Fruit fly (Drosophila melanogaster): Measurements from ENCODE around the gene tos.

tos gene

DNA sequence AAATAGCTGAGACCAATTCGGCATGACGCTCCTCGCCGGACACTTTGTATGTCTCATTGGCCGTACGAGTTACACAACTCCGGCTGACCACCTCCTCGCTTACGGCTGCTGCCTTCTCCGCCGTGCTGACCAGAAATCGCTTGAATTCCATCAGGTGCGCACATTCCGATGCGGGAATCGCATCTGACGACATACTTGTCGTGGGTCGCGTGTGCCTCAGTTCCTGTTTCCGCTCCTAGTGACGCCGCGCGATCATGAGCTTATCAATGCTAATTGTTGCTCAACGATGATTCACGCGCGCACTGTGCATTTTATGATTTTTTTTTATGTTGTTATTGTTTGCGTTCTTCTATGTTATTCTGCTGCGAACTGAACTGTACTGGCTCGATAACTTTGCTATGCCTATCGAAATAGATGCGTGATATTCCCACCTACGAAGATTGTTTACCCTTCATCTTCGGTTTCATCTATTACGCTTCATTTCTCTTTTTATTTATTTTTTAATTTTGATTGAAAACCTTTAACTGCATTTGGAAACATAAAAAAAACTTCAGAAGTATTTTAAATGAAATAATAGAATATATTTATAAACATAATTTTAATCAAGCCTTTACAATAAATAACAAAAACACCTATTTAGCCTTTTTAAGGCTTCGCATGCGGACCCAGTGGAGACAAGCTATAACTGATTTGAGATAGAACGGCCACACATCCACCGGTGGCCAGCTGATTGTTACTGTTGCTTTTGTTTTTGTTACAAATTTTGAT lies 21.0 kb upstream of the tos start, which contains the start of the genes CG10376 and CG10343 (continued):
- peak; percentile 22 for TF ChIP-seq hkb (optimal IDR thresholded peaks at IDR 0.05)
- peak; percentile 71 for TF ChIP-seq hkb (GFP tag; IDR thresholded peaks at IDR 0.05)
- no peak for TF ChIP-seq CG34224 (GFP tag; IDR thresholded peaks at IDR 0.05; ENCODE audit: partially characterized antibody)
- peak; percentile 92 for TF ChIP-seq dmrt99B (tag; optimal IDR thresholded peaks at IDR 0.05)
- no peak for TF ChIP-seq h (optimal IDR thresholded peaks at IDR 0.05)
- TF ChIP-seq CG15601 (tag; optimal IDR thresholded peaks at IDR 0.05): peak; percentile 91
- TF ChIP-seq hbn (GFP tag; IDR thresholded peaks at IDR 0.05; ENCODE audit: partially characterized antibody): no peak
- no peak for TF ChIP-seq ara (GFP tag; IDR thresholded peaks at IDR 0.05)
- peak; percentile 88 for TF ChIP-seq CG18599 (GFP tag; optimal IDR thresholded peaks at IDR 0.05)
- peak; percentile 60 for TF ChIP-seq CG3838 (GFP tag; optimal IDR thresholded peaks at IDR 0.05)
- TF ChIP-seq ind (GFP tag; optimal IDR thresholded peaks at IDR 0.05): peak; percentile 86
- TF ChIP-seq CG16815 (GFP tag; optimal IDR thresholded peaks at IDR 0.05): peak; percentile 91
- peak; percentile 51 for TF ChIP-seq Atf3 (GFP tag; optimal IDR thresholded peaks at IDR 0.05)
- peak; percentile 62; the same call in 1 of the 3 replicates for TF ChIP-seq so (GFP tag; IDR thresholded peaks at IDR 0.05)
- TF ChIP-seq cwo (GFP tag; optimal IDR thresholded peaks at IDR 0.05): peak; percentile 28
- TF ChIP-seq Dbx (GFP tag; IDR thresholded peaks at IDR 0.05): peak; percentile 90
- peak; percentile 68 for TF ChIP-seq CG6683 (GFP tag; optimal IDR thresholded peaks at IDR 0.05)
- peak; percentile 42 for TF ChIP-seq CG8359 (GFP tag; optimal IDR thresholded peaks at IDR 0.05; ENCODE audit: borderline replicate concordance)
- TF ChIP-seq psq (GFP tag; optimal IDR thresholded peaks at IDR 0.05): peak; percentile 86
- peak; percentile 83 for TF ChIP-seq CG12155 (GFP tag; optimal IDR thresholded peaks at IDR 0.05)
- peak in 1 of 3 experiments; percentile 54 for TF ChIP-seq Stat92E (GFP tag; optimal IDR thresholded peaks at IDR 0.05)
- no peak for TF ChIP-seq sc (optimal IDR thresholded peaks at IDR 0.05)
- TF ChIP-seq sc (GFP tag; optimal IDR thresholded peaks at IDR 0.05): peak; percentile 76
- peak; percentile 65 for TF ChIP-seq CG4617 (GFP tag; optimal IDR thresholded peaks at IDR 0.05; ENCODE audit: borderline replicate concordance)
- TF ChIP-seq Doc2 (GFP tag; IDR thresholded peaks at IDR 0.05): peak; percentile 36; the same call in 1 of the 2 replicates
- TF ChIP-seq pzg (GFP tag; optimal IDR thresholded peaks at IDR 0.05): peak; percentile 52
- peak; percentile 66 for TF ChIP-seq run (tag; optimal IDR thresholded peaks at IDR 0.05)
- TF ChIP-seq Elba2 (GFP tag; optimal IDR thresholded peaks at IDR 0.05): peak; percentile 43
- peak; percentile 88 for TF ChIP-seq Chrac-16 (GFP tag; optimal IDR thresholded peaks at IDR 0.05)
- no peak for TF ChIP-seq sens-2 (GFP tag; IDR thresholded peaks at IDR 0.05)
- TF ChIP-seq CG1603 (tag; optimal IDR thresholded peaks at IDR 0.05): peak; percentile 31
- peak; percentile 69; the same call in 2 of the 3 replicates for TF ChIP-seq ken (GFP tag; IDR thresholded peaks at IDR 0.05)
- TF ChIP-seq nmo (GFP tag; optimal IDR thresholded peaks at IDR 0.05): peak; percentile 98
- no peak for TF ChIP-seq kni (GFP tag; optimal IDR thresholded peaks at IDR 0.05)
- TF ChIP-seq CG2116 (GFP tag; optimal IDR thresholded peaks at IDR 0.05): peak; percentile 81
- no peak for TF ChIP-seq NK7.1 (GFP tag; optimal IDR thresholded peaks at IDR 0.05)
- TF ChIP-seq gro (GFP tag; optimal IDR thresholded peaks at IDR 0.05): no peak
- TF ChIP-seq CG10431 (GFP tag; optimal IDR thresholded peaks at IDR 0.05): peak; percentile 67
- TF ChIP-seq CG15696 (tag; optimal IDR thresholded peaks at IDR 0.05): peak; percentile 95
- peak; percentile 83 for TF ChIP-seq caup (GFP tag; optimal IDR thresholded peaks at IDR 0.05; ENCODE audit: severe bottlenecking)
- TF ChIP-seq CG2875 (GFP tag; optimal IDR thresholded peaks at IDR 0.05): peak; percentile 52
- no peak for TF ChIP-seq pita (GFP tag; optimal IDR thresholded peaks at IDR 0.05)
- no peak for TF ChIP-seq bigmax (GFP tag; optimal IDR thresholded peaks at IDR 0.05)
- peak; percentile 96 for TF ChIP-seq phol (tag; optimal IDR thresholded peaks at IDR 0.05)
- no peak for TF ChIP-seq gcm2 (GFP tag; optimal IDR thresholded peaks at IDR 0.05)
- peak; percentile 57 for TF ChIP-seq Ravus (GFP tag; IDR thresholded peaks at IDR 0.05)
- TF ChIP-seq Myb (GFP tag; optimal IDR thresholded peaks at IDR 0.05): peak; percentile 17
- peak; percentile 70 for TF ChIP-seq chn (GFP tag; optimal IDR thresholded peaks at IDR 0.05)
- peak; percentile 90 for TF ChIP-seq unpg (GFP tag; optimal IDR thresholded peaks at IDR 0.05)

All from whole organism, embryonic.